Fruit fly (Drosophila melanogaster) ovary, adult (tissue): ENCODE data around the gene Tomosyn.

Experiments
- CG17801 ChIP-seq: fragments of 200-800 bp; optimal IDR thresholded peaks from 2 replicates; lab custom pipeline; 2019; ENCODE audit warnings: missing biosample characterization, mild to moderate bottlenecking, missing genetic modification characterization, moderate library complexity; ENCODE audit not compliant: partially characterized antibody

The Tomosyn gene

dm6 chrX:12631317-12632156 lies at the start of gene Tomosyn:
Gene Tomosyn, plus strand, starts transcription at chrX:12631605.
- peak; percentile 27 for TF ChIP-seq CG17801 (GFP tag; lab: Kevin White, UChicago)

dm6 chrX:12581894-12582293 lies 49.5 kb upstream of the Tomosyn start:
- TF ChIP-seq CG17801 (GFP tag; lab: Kevin White, UChicago), result no peak

dm6 chrX:12582661-12582983 lies 48.8 kb upstream of the Tomosyn start:
- no peak for TF ChIP-seq CG17801 (GFP tag; lab: Kevin White, UChicago)

- TF ChIP-seq CG17801 (GFP tag; lab: Kevin White, UChicago), result peak; percentile 82
Observed at dm6 chrX:12582984-12583869, 48.2 kb upstream of the Tomosyn start, which contains the start of gene Pits. Gene Pits, minus strand, starts transcription at chrX:12583193.

- TF ChIP-seq CG17801 (GFP tag; lab: Kevin White, UChicago), result no peak
Observed at dm6 chrX:12583870-12584390, 47.5 kb upstream of the Tomosyn start.

- TF ChIP-seq CG17801 (GFP tag; lab: Kevin White, UChicago), result peak; percentile 56
Observed at dm6 chrX:12591223-12592120, 39.9 kb upstream of the Tomosyn start.

- peak; percentile 14 for TF ChIP-seq CG17801 (GFP tag; lab: Kevin White, UChicago)
Observed at dm6 chrX:12592121-12592466, 39.3 kb upstream of the Tomosyn start, which contains the start of gene LIMK1. Gene LIMK1, minus strand, starts transcription at chrX:12592193.

dm6 chrX:12595100-12595609 lies 36.2 kb upstream of the Tomosyn start:
- TF ChIP-seq CG17801 (GFP tag; lab: Kevin White, UChicago), result no peak

- no peak for TF ChIP-seq CG17801 (GFP tag; lab: Kevin White, UChicago)
Observed at dm6 chrX:12595610-12596336, 35.6 kb upstream of the Tomosyn start, which contains the start of the genes CG1824 and Sec16. Gene CG1824, minus strand, starts transcription at chrX:12595624. Gene Sec16, plus strand, starts transcription at chrX:12596047.

- TF ChIP-seq CG17801 (GFP tag; lab: Kevin White, UChicago), result peak; percentile 93
Observed at dm6 chrX:12596353-12597107, 34.9 kb upstream of the Tomosyn start.

dm6 chrX:12600802-12601793 lies 30.3 kb upstream of the Tomosyn start:
- no peak for TF ChIP-seq CG17801 (GFP tag; lab: Kevin White, UChicago)
